Worm (Caenorhabditis elegans) whole organism, L3 larva: ENCODE data around the gene elt-7.
"Not testable (repeated sequence)": the region's sequence is repeated elsewhere in the genome, so short reads cannot be mapped to it uniquely, and the experiment has no call there.

Experiments
- R02D3.7 ChIP-seq: fragments of 150-350 bp; optimal IDR thresholded peaks from 2 replicates; lab custom pipeline; 2014; ENCODE audit warnings: missing biosample characterization, missing genetic modification characterization
- ZK546.5 ChIP-seq: sonication (generic microtip); optimal IDR thresholded peaks from 2 replicates; lab custom pipeline; 2017; ENCODE audit warnings: missing biosample characterization, missing genetic modification characterization
- aly-2 ChIP-seq: fragments of 150-350 bp; optimal IDR thresholded peaks from 2 replicates; lab custom pipeline; 2014; ENCODE audit warnings: missing biosample characterization, missing genetic modification characterization
- ama-1 ChIP-seq: fragments of 150-350 bp; optimal IDR thresholded peaks from 2 replicates; lab custom pipeline; 2018
- ceh-16 ChIP-seq: sonication (generic microtip); optimal IDR thresholded peaks from 2 replicates; lab custom pipeline; 2017; ENCODE audit warnings: missing biosample characterization, missing genetic modification characterization
- daf-12 ChIP-seq: fragments of 150-350 bp; optimal IDR thresholded peaks from 2 replicates; lab custom pipeline; 2014; ENCODE audit warnings: missing biosample characterization, missing genetic modification reagents, missing genetic modification characterization
- egl-27 ChIP-seq: sonication (generic microtip); optimal IDR thresholded peaks from 4 replicates; lab custom pipeline; 2017; ENCODE audit warnings: missing biosample characterization, missing genetic modification reagents, missing genetic modification characterization
- egl-5 ChIP-seq: fragments of 150-350 bp; optimal IDR thresholded peaks from 2 replicates; lab custom pipeline; 2017; ENCODE audit warnings: missing biosample characterization, missing genetic modification reagents, missing genetic modification characterization, inconsistent platforms
- elt-1 ChIP-seq: fragments of 150-350 bp; optimal IDR thresholded peaks from 2 replicates; lab custom pipeline; 2014; ENCODE audit warnings: missing biosample characterization, missing genetic modification characterization
- elt-3 ChIP-seq, 3 experiments: fragments of 150-350 bp in 1 of 3; sonication (generic microtip) in 2 of 3; optimal IDR thresholded peaks; 2 replicates in 2 of 3; 4 replicates in 1 of 3; lab custom pipeline; 2014 to 2017; ENCODE audit warnings: missing biosample characterization in 3 of 3, missing genetic modification characterization in 3 of 3
- fos-1 ChIP-seq: fragments of 150-350 bp; optimal IDR thresholded peaks from 2 replicates; lab custom pipeline; 2014; ENCODE audit warnings: missing biosample characterization, missing genetic modification characterization
- hmg-11 ChIP-seq: sonication (generic microtip); optimal IDR thresholded peaks from 2 replicates; lab custom pipeline; 2016; ENCODE audit warnings: missing genetic modification characterization, missing compliant biosample characterization
- lin-15B ChIP-seq: fragments of 150-350 bp; optimal IDR thresholded peaks from 2 replicates; lab custom pipeline; 2014; ENCODE audit warnings: missing biosample characterization, missing genetic modification characterization
- lin-39 ChIP-seq: fragments of 150-350 bp; optimal IDR thresholded peaks from 2 replicates; lab custom pipeline; 2018; ENCODE audit warnings: missing biosample characterization, missing genetic modification reagents, missing genetic modification characterization
- mdl-1 ChIP-seq: fragments of 150-350 bp; optimal IDR thresholded peaks from 2 replicates; lab custom pipeline; 2014; ENCODE audit warnings: missing biosample characterization, missing genetic modification characterization
- mml-1 ChIP-seq: fragments of 150-350 bp; sonication (generic microtip); optimal IDR thresholded peaks from 3 replicates; lab custom pipeline; 2014; ENCODE audit warnings: missing biosample characterization, missing genetic modification characterization
- nfya-1 ChIP-seq: sonication (generic microtip); optimal IDR thresholded peaks from 2 replicates; lab custom pipeline; 2017; ENCODE audit warnings: missing genetic modification characterization, mild to moderate bottlenecking, missing compliant biosample characterization, antibody characterized with exemption, moderate library complexity; ENCODE audit not compliant: insufficient read depth
- nhr-11 ChIP-seq: fragments of 150-350 bp; optimal IDR thresholded peaks from 2 replicates; lab custom pipeline; 2014; ENCODE audit warnings: missing biosample characterization, missing genetic modification characterization
- nhr-23 ChIP-seq: fragments of 150-350 bp; optimal IDR thresholded peaks from 2 replicates; lab custom pipeline; 2014; ENCODE audit warnings: missing biosample characterization, missing genetic modification reagents, missing genetic modification characterization
- nhr-237 ChIP-seq: fragments of 150-350 bp; optimal IDR thresholded peaks from 2 replicates; lab custom pipeline; 2014; ENCODE audit warnings: missing biosample characterization, missing genetic modification characterization
- nhr-28 ChIP-seq: fragments of 150-350 bp; optimal IDR thresholded peaks from 2 replicates; lab custom pipeline; 2014; ENCODE audit warnings: missing biosample characterization, missing genetic modification characterization
- nhr-43 ChIP-seq: sonication (generic microtip); optimal IDR thresholded peaks from 2 replicates; lab custom pipeline; 2016; ENCODE audit warnings: mild to moderate bottlenecking, missing genetic modification characterization, missing compliant biosample characterization; ENCODE audit not compliant: poor library complexity, severe bottlenecking
- nhr-67 ChIP-seq: fragments of 150-350 bp; optimal IDR thresholded peaks from 2 replicates; lab custom pipeline; 2014; ENCODE audit warnings: missing biosample characterization, missing genetic modification characterization
- pha-4 ChIP-seq: fragments of 150-350 bp; optimal IDR thresholded peaks from 2 replicates; lab custom pipeline; 2014; ENCODE audit warnings: missing biosample characterization, missing genetic modification reagents, missing genetic modification characterization
- pqm-1 ChIP-seq: fragments of 150-350 bp; optimal IDR thresholded peaks from 2 replicates; lab custom pipeline; 2017; ENCODE audit warnings: missing biosample characterization, missing genetic modification characterization, inconsistent platforms
- sea-2 ChIP-seq: fragments of 150-350 bp; sonication (generic microtip); optimal IDR thresholded peaks from 4 replicates; lab custom pipeline; 2014; ENCODE audit warnings: missing biosample characterization, missing genetic modification reagents, missing genetic modification characterization
- skn-1 ChIP-seq: fragments of 150-350 bp; optimal IDR thresholded peaks from 2 replicates; lab custom pipeline; 2014; ENCODE audit warnings: missing biosample characterization, missing genetic modification characterization
- tbx-2 ChIP-seq: sonication (generic microtip); optimal IDR thresholded peaks from 2 replicates; lab custom pipeline; 2016; ENCODE audit warnings: mild to moderate bottlenecking, missing genetic modification characterization, missing compliant biosample characterization
- unc-62 ChIP-seq: fragments of 150-350 bp; sonication (generic microtip); optimal IDR thresholded peaks from 4 replicates; lab custom pipeline; 2014; ENCODE audit warnings: missing biosample characterization, missing genetic modification reagents, missing genetic modification characterization
- zag-1 ChIP-seq: fragments of 150-350 bp; optimal IDR thresholded peaks from 2 replicates; lab custom pipeline; 2014; ENCODE audit warnings: missing biosample characterization, missing genetic modification characterization
- ztf-4 ChIP-seq: fragments of 150-350 bp; optimal IDR thresholded peaks from 2 replicates; lab custom pipeline; 2014; ENCODE audit warnings: missing biosample characterization, missing genetic modification characterization

The elt-7 gene

DNA sequence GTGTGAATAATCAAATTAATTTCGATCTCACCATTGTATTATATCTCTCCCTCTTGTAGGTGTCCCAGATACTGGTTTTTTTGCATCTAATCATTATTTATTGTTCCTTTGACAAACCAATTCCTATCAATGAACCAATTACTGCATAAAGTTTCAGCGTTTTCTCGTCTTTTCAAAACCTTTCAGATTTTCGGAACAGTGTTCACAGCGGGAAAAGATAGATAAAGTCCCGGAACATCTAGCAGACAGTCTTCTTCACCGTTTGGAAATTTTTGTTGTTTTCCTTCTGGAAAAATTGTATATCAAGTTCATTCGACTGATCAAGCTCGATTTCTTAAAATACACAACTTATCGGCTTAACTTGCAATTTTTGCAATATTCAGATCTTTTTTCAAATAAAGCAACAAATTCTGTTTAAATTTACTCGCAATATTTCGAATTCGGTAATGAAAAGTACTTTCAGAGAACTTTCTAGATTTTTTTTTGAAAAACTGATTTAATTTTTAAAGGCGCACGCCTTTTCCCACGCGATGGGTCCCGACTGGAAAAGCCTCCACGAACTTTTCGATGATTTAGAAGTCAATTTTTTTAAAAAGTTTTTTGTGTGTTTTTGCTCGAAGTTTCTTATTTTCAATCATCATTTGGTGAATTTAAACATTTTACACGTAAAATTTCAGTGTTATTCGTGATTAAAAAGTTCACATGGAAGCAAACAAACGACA lies 15.0 kb upstream of the elt-7 start, which contains the start of gene pgl-3:
TSS of gene pgl-3 (plus strand) at position 672 of the 722 bp plus-strand sequence.
- TF ChIP-seq pha-4 (no peak), fos-1 (no peak), elt-1 (tag; lab: Kevin White, UChicago) (no peak), nhr-43 (tag; lab: Kevin White, UChicago) (no peak)

DNA sequence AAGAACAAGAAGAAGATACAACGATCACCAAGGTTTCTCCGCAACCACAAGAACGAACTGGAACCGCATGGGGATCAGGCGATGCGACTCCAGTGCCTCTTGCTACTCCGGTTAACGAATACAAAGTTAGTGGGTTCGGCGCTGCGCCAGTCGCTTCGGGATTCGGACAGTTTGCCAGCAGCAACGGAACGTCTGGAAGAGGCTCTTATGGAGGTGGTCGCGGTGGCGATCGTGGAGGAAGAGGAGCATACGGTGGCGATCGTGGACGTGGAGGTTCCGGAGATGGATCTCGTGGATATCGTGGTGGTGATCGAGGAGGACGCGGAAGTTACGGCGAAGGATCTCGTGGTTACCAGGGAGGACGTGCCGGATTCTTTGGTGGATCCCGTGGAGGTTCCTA lies 12.5 kb upstream of the elt-7 start:
- TF ChIP-seq nhr-11 (tag; lab: Kevin White, UChicago), result no peak
- no peak for TF ChIP-seq lin-39 (tag; lab: Kevin White, UChicago)
- no peak for TF ChIP-seq daf-12 (tag; lab: Kevin White, UChicago)
- TF ChIP-seq aly-2 (tag; lab: Kevin White, UChicago), result no peak
- no peak for TF ChIP-seq nhr-237 (tag; lab: Kevin White, UChicago)
- no peak for TF ChIP-seq nhr-28 (tag; lab: Kevin White, UChicago)
- TF ChIP-seq nhr-67 (tag; lab: Kevin White, UChicago), result no peak

- TF ChIP-seq skn-1 (tag; lab: Kevin White, UChicago) (no peak), egl-5 (tag; lab: Kevin White, UChicago) (no peak), zag-1 (no peak), ZK546.5 (tag; lab: Kevin White, UChicago) (no peak), sea-2 (GFP tag; lab: Kevin White, UChicago) (no peak), egl-27 (no peak), unc-62 (GFP tag; lab: Kevin White, UChicago) (no peak), elt-1 (tag; lab: Kevin White, UChicago) (no peak), hmg-11 (tag; lab: Kevin White, UChicago) (no peak), elt-3 (tag; optimal IDR thresholded peaks at IDR 0.05; lab: Kevin White, UChicago) (no peak), ceh-16 (tag; lab: Kevin White, UChicago) (no peak)
These were observed 11.9 kb upstream of the elt-7 start for ce11 chrV:4758540-4758939.

ce11 chrV:4760674-4761073 lies 9.8 kb upstream of the elt-7 start, which contains the start of gene bgnt-1.4:
bgnt-1.4 (plus strand) TSS chrV:4760974.
- not testable (repeated sequence) for TF ChIP-seq zag-1; ama-1; ztf-4 (tag; lab: Kevin White, UChicago)

DNA sequence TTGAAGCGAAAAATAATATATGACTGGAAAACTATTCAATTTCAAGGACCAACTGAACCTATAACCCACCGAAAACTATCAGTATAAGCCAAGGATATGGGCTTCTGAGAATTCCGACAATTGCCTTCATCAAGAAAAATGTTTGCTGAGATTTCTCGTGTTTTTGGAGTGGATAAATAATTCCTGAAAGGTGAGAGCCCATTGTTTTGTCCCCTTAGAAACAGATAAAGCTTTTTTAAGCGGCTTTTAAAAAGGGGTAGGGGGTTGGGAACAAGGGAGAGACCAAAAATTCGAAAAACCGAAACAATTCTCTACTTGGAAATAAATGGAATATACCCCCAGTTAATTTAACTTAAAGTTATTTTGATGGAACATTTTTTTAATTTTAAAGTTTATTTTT lies 4.0 kb upstream of the elt-7 start, which contains the start of gene C18G1.8:
TSS of gene C18G1.8 (minus strand) at position 101 of the 400 bp plus-strand sequence.
- TF ChIP-seq aly-2 (tag; lab: Kevin White, UChicago), result no peak
- no peak for TF ChIP-seq mdl-1 (tag; lab: Kevin White, UChicago)
- no peak for TF ChIP-seq zag-1
- no peak for TF ChIP-seq lin-39 (tag; lab: Kevin White, UChicago)
- TF ChIP-seq pqm-1 (tag; lab: Kevin White, UChicago), result no peak

DNA sequence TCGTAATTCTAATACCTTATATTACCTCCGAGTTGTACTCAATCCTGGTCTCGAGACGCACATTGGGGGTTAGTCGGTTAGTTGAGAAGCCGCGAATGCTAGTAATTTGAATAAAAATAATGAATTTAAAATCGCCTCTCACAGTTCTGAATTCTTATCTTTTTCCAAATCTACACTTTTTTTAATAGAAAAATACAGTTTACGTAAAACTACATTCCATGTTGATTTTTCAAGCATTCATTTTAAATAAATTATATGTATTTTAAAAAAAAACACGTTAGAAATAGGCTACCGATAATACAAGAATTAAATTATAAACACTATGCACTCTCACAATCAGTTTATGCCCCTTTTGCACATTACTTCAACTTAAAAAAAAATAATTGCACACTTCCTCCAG lies 837 bp upstream of the elt-7 start, which contains the start of gene C18G1.9:
TSS of gene C18G1.9 (minus strand) at position 101 of the 400 bp plus-strand sequence.
- TF ChIP-seq mml-1 (tag; lab: Kevin White, UChicago), result no peak
- no peak for TF ChIP-seq lin-15B
- no peak for TF ChIP-seq R02D3.7 (tag; lab: Kevin White, UChicago)
- TF ChIP-seq ama-1, result no peak
- no peak for TF ChIP-seq nhr-23 (tag; lab: Kevin White, UChicago)
- no peak for TF ChIP-seq tbx-2 (tag; lab: Kevin White, UChicago)
- TF ChIP-seq, all 47 proteins: peak for 0

ce11 chrV:4775140-4775539 lies 4.7 kb downstream of the elt-7 start:
- no peak for TF ChIP-seq daf-12 (tag; lab: Kevin White, UChicago)
- peak; percentile 38 for TF ChIP-seq lin-39 (tag; lab: Kevin White, UChicago)
- peak; percentile 23 for TF ChIP-seq nfya-1 (tag; lab: Kevin White, UChicago)
